Fruit fly (Drosophila melanogaster): ENCODE data around the gene CG13375.
A peak's percentile ranks its signal among the peaks of the same experiment; 100 is the strongest.

CG13375 gene

DNA sequence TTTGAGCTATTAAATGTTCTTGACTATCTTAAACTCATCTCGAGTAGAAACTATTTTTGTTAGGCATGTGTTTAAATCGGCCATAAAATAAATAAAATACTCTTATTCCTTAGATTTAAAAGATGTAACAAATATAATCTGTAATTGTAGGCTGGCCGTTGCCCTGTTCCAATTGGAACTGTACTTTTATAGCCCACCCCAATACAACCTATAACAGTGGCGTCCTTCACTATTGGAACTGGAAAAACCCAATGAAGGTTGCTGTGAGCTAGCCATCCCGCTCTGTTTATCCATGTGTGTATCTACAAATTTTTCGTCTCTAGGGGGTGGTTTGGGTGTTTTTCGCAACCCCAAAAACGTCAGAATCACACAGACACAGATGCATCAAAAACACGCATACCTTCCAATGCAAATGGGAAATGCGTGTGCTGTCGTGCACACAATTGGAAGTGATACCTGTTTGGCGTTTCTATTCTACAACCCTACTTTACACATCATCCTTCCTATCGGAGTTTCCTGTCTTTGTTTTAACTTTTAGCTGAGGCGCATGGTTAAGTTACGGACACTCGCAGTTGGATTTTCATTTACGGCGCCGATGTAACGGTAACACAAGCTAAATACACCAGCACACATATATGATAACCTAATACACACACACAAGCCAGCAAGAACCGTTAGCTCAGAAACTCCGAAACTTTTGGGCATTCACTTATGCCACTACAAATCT, 16.2 kb downstream of the CG13375 start (continued):
- no peak for TF ChIP-seq ase (GFP tag; IDR thresholded peaks at IDR 0.05)
- TF ChIP-seq maf-S (GFP tag; optimal IDR thresholded peaks at IDR 0.05): no peak
- no peak for TF ChIP-seq CG16779 (GFP tag; IDR thresholded peaks at IDR 0.05)
- no peak for TF ChIP-seq CG10959 (GFP tag; IDR thresholded peaks at IDR 0.05)
- no peak for TF ChIP-seq hkb (optimal IDR thresholded peaks at IDR 0.05)
- TF ChIP-seq hkb (GFP tag; IDR thresholded peaks at IDR 0.05): no peak
- TF ChIP-seq zen (tag; optimal IDR thresholded peaks at IDR 0.05): no peak
- TF ChIP-seq CG8359 (GFP tag; optimal IDR thresholded peaks at IDR 0.05; ENCODE audit: borderline replicate concordance): no peak
- no peak for TF ChIP-seq NC2β (GFP tag; optimal IDR thresholded peaks at IDR 0.05)
- no peak for TF ChIP-seq Blimp-1 (GFP tag; optimal IDR thresholded peaks at IDR 0.05)
- TF ChIP-seq CG9797 (GFP tag; optimal IDR thresholded peaks at IDR 0.05): no peak
- TF ChIP-seq repo (GFP tag; optimal IDR thresholded peaks at IDR 0.05): no peak
- no peak for TF ChIP-seq trh (GFP tag; optimal IDR thresholded peaks at IDR 0.05)
- TF ChIP-seq Hr39 (optimal IDR thresholded peaks at IDR 0.05): no peak
- no peak for TF ChIP-seq CG32532 (GFP tag; IDR thresholded peaks at IDR 0.05)
- TF ChIP-seq CG5953 (GFP tag; IDR thresholded peaks at IDR 0.05): no peak
- no peak for TF ChIP-seq CG6791 (GFP tag; IDR thresholded peaks at IDR 0.05; ENCODE audit: partially characterized antibody)
- TF ChIP-seq Atf3 (GFP tag; optimal IDR thresholded peaks at IDR 0.05): no peak
- TF ChIP-seq ind (GFP tag; optimal IDR thresholded peaks at IDR 0.05): peak; percentile 2
- TF ChIP-seq GATAe (GFP tag; conservative IDR thresholded peaks at IDR 0.05): no peak
- TF ChIP-seq grau (tag; optimal IDR thresholded peaks at IDR 0.05): peak; percentile 48
- no peak for TF ChIP-seq PHDP (tag; optimal IDR thresholded peaks at IDR 0.05)
- no peak for TF ChIP-seq bigmax (GFP tag; optimal IDR thresholded peaks at IDR 0.05)
- no peak for TF ChIP-seq Spps (tag; optimal IDR thresholded peaks at IDR 0.05)
- TF ChIP-seq al (GFP tag; IDR thresholded peaks at IDR 0.05): no peak
- no peak for TF ChIP-seq Deaf1 (tag; optimal IDR thresholded peaks at IDR 0.05)
- no peak for TF ChIP-seq Ravus (GFP tag; IDR thresholded peaks at IDR 0.05)
- TF ChIP-seq Doc3 (GFP tag; IDR thresholded peaks at IDR 0.05; ENCODE audit: partially characterized antibody): no peak
- no peak for TF ChIP-seq ro (GFP tag; IDR thresholded peaks at IDR 0.05)
- peak; percentile 27 for TF ChIP-seq kni (GFP tag; optimal IDR thresholded peaks at IDR 0.05)
- no peak for TF ChIP-seq CG13424 (tag; optimal IDR thresholded peaks at IDR 0.05)
- no peak for TF ChIP-seq Hmx (GFP tag; optimal IDR thresholded peaks at IDR 0.05)
- TF ChIP-seq CG2202 (tag; optimal IDR thresholded peaks at IDR 0.05): no peak
- TF ChIP-seq tio (GFP tag; optimal IDR thresholded peaks at IDR 0.05): no peak
- TF ChIP-seq CG2678 (tag; optimal IDR thresholded peaks at IDR 0.05): peak; percentile 40
- TF ChIP-seq pita (GFP tag; optimal IDR thresholded peaks at IDR 0.05): no peak
- TF ChIP-seq CG32772 (GFP tag; IDR thresholded peaks at IDR 0.05): no peak
- no peak for TF ChIP-seq btn (GFP tag; optimal IDR thresholded peaks at IDR 0.05)
- peak; percentile 19 for TF ChIP-seq D19A (tag; optimal IDR thresholded peaks at IDR 0.05)
- no peak for TF ChIP-seq D19B (GFP tag; optimal IDR thresholded peaks at IDR 0.05)
- no peak for TF ChIP-seq E2f1 (GFP tag; IDR thresholded peaks at IDR 0.05)
- TF ChIP-seq CG9932 (GFP tag; IDR thresholded peaks at IDR 0.05): no peak
- TF ChIP-seq Mes4 (GFP tag; optimal IDR thresholded peaks at IDR 0.05): no peak
- TF ChIP-seq sens-2 (GFP tag; IDR thresholded peaks at IDR 0.05): no peak
- no peak for TF ChIP-seq dimm (GFP tag; IDR thresholded peaks at IDR 0.05)
- no peak for TF ChIP-seq tup (GFP tag; optimal IDR thresholded peaks at IDR 0.05)
- TF ChIP-seq Mrtf (GFP tag; IDR thresholded peaks at IDR 0.05): no peak
- TF ChIP-seq CG7963 (GFP tag; IDR thresholded peaks at IDR 0.05; ENCODE audit: partially characterized antibody): no peak
- TF ChIP-seq CG15073 (GFP tag; optimal IDR thresholded peaks at IDR 0.05): peak; percentile 98
- no peak for TF ChIP-seq CG15696 (tag; optimal IDR thresholded peaks at IDR 0.05)
- no peak for TF ChIP-seq CG2129 (GFP tag; IDR thresholded peaks at IDR 0.05; ENCODE audit: partially characterized antibody)
